Worm (Caenorhabditis elegans) whole organism, young adult: ENCODE measurements around the gene clc-29.

Experiments used
- B0261.1 ChIP-seq: sonication (generic microtip); optimal IDR thresholded peaks from 2 replicates; lab custom pipeline; 2016; ENCODE audit warnings: mild to moderate bottlenecking, missing genetic modification characterization, moderate library complexity, missing compliant biosample characterization
- B0336.3 ChIP-seq: fragments of 200-800 bp; sonication (Bioruptor generic); IDR thresholded peaks from 2 replicates; pipeline ENCODE4 v1.3.6; 2022; ENCODE audit warnings: missing genetic modification characterization, missing compliant biosample characterization
- C06A6.2 ChIP-seq: fragments of 200-800 bp; sonication (Bioruptor generic); conservative IDR thresholded peaks from 2 replicates; pipeline ENCODE4 v1.3.6; 2022; ENCODE audit warnings: missing genetic modification characterization, missing compliant biosample characterization
- F23B12.7 ChIP-seq: sonication (generic microtip); optimal IDR thresholded peaks from 2 replicates; lab custom pipeline; 2017; ENCODE audit warnings: missing genetic modification characterization, mild to moderate bottlenecking, missing compliant biosample characterization, antibody characterized with exemption, moderate library complexity; ENCODE audit not compliant: insufficient read depth
- F55B11.4 ChIP-seq: sonication (generic microtip); optimal IDR thresholded peaks from 2 replicates; lab custom pipeline; 2016; ENCODE audit warnings: missing compliant biosample characterization, missing genetic modification characterization, borderline replicate concordance; ENCODE audit not compliant: insufficient read depth
- F57C9.4 ChIP-seq: sonication (generic microtip); optimal IDR thresholded peaks from 2 replicates; lab custom pipeline; 2017; ENCODE audit warnings: mild to moderate bottlenecking, missing genetic modification characterization, missing compliant biosample characterization
- K11D2.4 ChIP-seq: fragments of 200-800 bp; sonication (Bioruptor generic); IDR thresholded peaks from 2 replicates; pipeline ENCODE4 v1.3.6; 2022; ENCODE audit warnings: missing genetic modification reagents, missing genetic modification characterization, missing compliant biosample characterization
- Y53G8AR.9 ChIP-seq: fragments of 200-800 bp; sonication (Bioruptor generic); conservative IDR thresholded peaks from 2 replicates; pipeline ENCODE4 v1.3.6; 2022; ENCODE audit warnings: missing genetic modification reagents, missing genetic modification characterization, missing compliant biosample characterization
- ZK185.1 ChIP-seq: sonication (generic microtip); optimal IDR thresholded peaks from 2 replicates; lab custom pipeline; 2016; ENCODE audit warnings: mild to moderate bottlenecking, missing genetic modification characterization, missing compliant biosample characterization; ENCODE audit not compliant: poor library complexity, severe bottlenecking
- ama-1 ChIP-seq, 3 experiments: fragments of 150-350 bp in 1 of 3; sonication (generic microtip) in 2 of 3; optimal IDR thresholded peaks; 2 replicates each; lab custom pipeline; 2014 to 2018; ENCODE audit warnings: missing biosample characterization in 2 of 3, missing genetic modification characterization in 2 of 3, missing genetic modification reagents in 2 of 3
- aptf-2 ChIP-seq: fragments of 200-800 bp; sonication (Bioruptor generic); conservative IDR thresholded peaks from 2 replicates; pipeline ENCODE4 v1.3.6; 2022; ENCODE audit warnings: missing genetic modification reagents, missing genetic modification characterization, missing compliant biosample characterization
- attf-6 ChIP-seq: fragments of 200-800 bp; sonication (Bioruptor generic); IDR thresholded peaks from 2 replicates; pipeline ENCODE4 v1.3.6; 2022; ENCODE audit warnings: missing genetic modification reagents, missing genetic modification characterization, missing compliant biosample characterization
- cebp-1 ChIP-seq, 2 experiments: fragments of 200-800 bp in 1 of 2; sonication (Bioruptor generic) in 1 of 2; sonication (generic microtip) in 1 of 2; IDR thresholded peaks in 1 of 2; optimal IDR thresholded peaks in 1 of 2; 2 replicates each; pipeline versions ENCODE4 v1.3.6 to Lab custom; 2017 to 2022; ENCODE audit warnings: missing compliant biosample characterization in 2 of 2, missing genetic modification characterization in 2 of 2, mild to moderate bottlenecking in 1 of 2, missing genetic modification reagents in 1 of 2, moderate library complexity in 1 of 2
- ceh-100 ChIP-seq: fragments of 200-800 bp; sonication (Bioruptor generic); IDR thresholded peaks from 2 replicates; pipeline ENCODE4 v1.3.6; 2022; ENCODE audit warnings: missing genetic modification reagents, missing genetic modification characterization, missing compliant biosample characterization
- ceh-58 ChIP-seq: fragments of 200-800 bp; sonication (Bioruptor generic); IDR thresholded peaks from 2 replicates; pipeline ENCODE4 v1.3.6; 2022; ENCODE audit warnings: missing genetic modification characterization, missing compliant biosample characterization
- ceh-79 ChIP-seq: sonication (generic microtip); optimal IDR thresholded peaks from 2 replicates; lab custom pipeline; 2017; ENCODE audit warnings: mild to moderate bottlenecking, missing genetic modification characterization, missing compliant biosample characterization
- ceh-91 ChIP-seq: fragments of 200-800 bp; sonication (Bioruptor generic); IDR thresholded peaks from 2 replicates; pipeline ENCODE4 v1.3.6; 2022; ENCODE audit warnings: missing genetic modification reagents, missing genetic modification characterization, missing compliant biosample characterization
- chd-7 ChIP-seq: sonication (generic microtip); optimal IDR thresholded peaks from 2 replicates; lab custom pipeline; 2016; ENCODE audit warnings: mild to moderate bottlenecking, missing genetic modification characterization, moderate library complexity, missing compliant biosample characterization
- dox-1 ChIP-seq: fragments of 200-800 bp; sonication (Bioruptor generic); IDR thresholded peaks from 2 replicates; pipeline ENCODE4 v1.3.6; 2022; ENCODE audit warnings: missing genetic modification reagents, missing genetic modification characterization, missing compliant biosample characterization
- dpl-1 ChIP-seq: fragments of 150-350 bp; optimal IDR thresholded peaks from 2 replicates; lab custom pipeline; 2014; ENCODE audit warnings: missing biosample characterization, missing genetic modification reagents, missing genetic modification characterization
- hrde-1 ChIP-seq: sonication (generic microtip); optimal IDR thresholded peaks from 2 replicates; lab custom pipeline; 2016; ENCODE audit warnings: missing genetic modification characterization, mild to moderate bottlenecking, missing compliant biosample characterization, moderate library complexity, missing genotype, missing genetic modification reagents, borderline replicate concordance
- let-607 ChIP-seq, 2 experiments: fragments of 200-800 bp in 1 of 2; sonication (Bioruptor generic) in 1 of 2; sonication (generic microtip) in 1 of 2; optimal IDR thresholded peaks; 2 replicates each; lab custom pipeline; 2016 to 2018; ENCODE audit warnings: mild to moderate bottlenecking in 2 of 2, missing compliant biosample characterization in 2 of 2, missing genetic modification characterization in 2 of 2, moderate library complexity in 2 of 2, missing genotype in 1 of 2
- lin-35 ChIP-seq, 3 experiments: fragments of 150-350 bp in 2 of 3; sonication (generic microtip) in 1 of 3; optimal IDR thresholded peaks; 2 replicates each; lab custom pipeline; 2014 to 2018; ENCODE audit warnings: missing biosample characterization in 3 of 3, missing genetic modification characterization in 3 of 3, missing genetic modification reagents in 3 of 3
- lin-54 ChIP-seq: fragments of 200-800 bp; sonication (Bioruptor generic); optimal IDR thresholded peaks from 2 replicates; lab custom pipeline; 2018; ENCODE audit warnings: mild to moderate bottlenecking, missing genetic modification characterization, missing compliant biosample characterization
- lsl-1 ChIP-seq: fragments of 200-800 bp; sonication (Bioruptor generic); optimal IDR thresholded peaks from 2 replicates; lab custom pipeline; 2018; ENCODE audit warnings: mild to moderate bottlenecking, missing genetic modification characterization, moderate library complexity, missing compliant biosample characterization
- madf-10 ChIP-seq: sonication (generic microtip); optimal IDR thresholded peaks from 2 replicates; lab custom pipeline; 2016; ENCODE audit warnings: mild to moderate bottlenecking, missing genetic modification characterization, missing compliant biosample characterization
- madf-3 ChIP-seq: fragments of 200-800 bp; sonication (Bioruptor generic); IDR thresholded peaks from 2 replicates; pipeline ENCODE4 v1.3.6; 2022; ENCODE audit warnings: missing genetic modification reagents, missing genetic modification characterization, missing compliant biosample characterization
- madf-6 ChIP-seq: fragments of 200-800 bp; sonication (Bioruptor generic); IDR thresholded peaks from 2 replicates; pipeline ENCODE4 v1.3.6; 2022; ENCODE audit warnings: missing genetic modification reagents, missing genetic modification characterization, missing compliant biosample characterization
- madf-8 ChIP-seq: fragments of 200-800 bp; sonication (Bioruptor generic); conservative IDR thresholded peaks from 2 replicates; pipeline ENCODE4 v1.3.6; 2022; ENCODE audit warnings: missing genetic modification reagents, missing genetic modification characterization, missing compliant biosample characterization
- mel-28 ChIP-seq: sonication (generic microtip); optimal IDR thresholded peaks from 2 replicates; lab custom pipeline; 2016; ENCODE audit warnings: borderline replicate concordance, mild to moderate bottlenecking, missing genetic modification characterization, missing compliant biosample characterization
- nfya-2 ChIP-seq: fragments of 200-800 bp; sonication (Bioruptor generic); IDR thresholded peaks from 2 replicates; pipeline ENCODE4 v1.3.6; 2022; ENCODE audit warnings: missing genetic modification reagents, missing genetic modification characterization, missing compliant biosample characterization
- nfyb-1 ChIP-seq: fragments of 200-800 bp; sonication (Bioruptor generic); IDR thresholded peaks from 2 replicates; pipeline ENCODE4 v1.3.6; 2022; ENCODE audit warnings: missing genetic modification reagents, missing genetic modification characterization, missing compliant biosample characterization
- nhr-120 ChIP-seq: fragments of 200-800 bp; sonication (Bioruptor generic); IDR thresholded peaks from 2 replicates; pipeline ENCODE4 v1.3.6; 2022; ENCODE audit warnings: missing genetic modification characterization, missing compliant biosample characterization
- nhr-179 ChIP-seq: sonication (generic microtip); optimal IDR thresholded peaks from 2 replicates; lab custom pipeline; 2016; ENCODE audit warnings: mild to moderate bottlenecking, missing genetic modification characterization, missing compliant biosample characterization
- pha-4 ChIP-seq: fragments of 150-350 bp; sonication (generic microtip); optimal IDR thresholded peaks from 2 replicates; lab custom pipeline; 2014; ENCODE audit warnings: missing biosample characterization, missing genetic modification reagents, missing genetic modification characterization
- rcor-1 ChIP-seq: fragments of 200-800 bp; sonication (Bioruptor generic); IDR thresholded peaks from 2 replicates; pipeline ENCODE4 v1.3.6; 2022; ENCODE audit warnings: missing genetic modification reagents, missing genetic modification characterization, missing compliant biosample characterization
- repo-1 ChIP-seq: sonication (generic microtip); optimal IDR thresholded peaks from 2 replicates; lab custom pipeline; 2017; ENCODE audit warnings: mild to moderate bottlenecking, missing genetic modification characterization, missing compliant biosample characterization
- rpc-1 ChIP-seq, 2 experiments: fragments of 150-350 bp in 1 of 2; sonication (generic microtip) in 1 of 2; optimal IDR thresholded peaks; 2 replicates each; lab custom pipeline; 2014 to 2018; ENCODE audit warnings: missing biosample characterization in 1 of 2, missing genetic modification characterization in 1 of 2, missing genetic modification reagents in 1 of 2, missing genotype in 1 of 2
- sea-2 ChIP-seq: fragments of 200-800 bp; sonication (Bioruptor generic); IDR thresholded peaks from 2 replicates; pipeline ENCODE4 v1.3.6; 2022; ENCODE audit warnings: missing genetic modification characterization, missing compliant biosample characterization
- snpc-1.1 ChIP-seq: sonication (generic microtip); optimal IDR thresholded peaks from 2 replicates; lab custom pipeline; 2017; ENCODE audit warnings: missing genetic modification characterization, mild to moderate bottlenecking, missing compliant biosample characterization, antibody characterized with exemption, moderate library complexity, missing genotype, missing genetic modification reagents; ENCODE audit not compliant: insufficient read depth
- tbp1 ChIP-seq: fragments of 200-800 bp; sonication (Bioruptor generic); optimal IDR thresholded peaks from 2 replicates; lab custom pipeline; 2018; ENCODE audit warnings: mild to moderate bottlenecking, missing genetic modification characterization, missing compliant biosample characterization
- tbx-9 ChIP-seq: sonication (generic microtip); optimal IDR thresholded peaks from 2 replicates; lab custom pipeline; 2016; ENCODE audit warnings: borderline replicate concordance, missing genetic modification characterization, inconsistent platforms, missing compliant biosample characterization

Gene clc-29

ce11 chrIII:8331211-8331610 is 16.5 kb downstream of the clc-29 start, which contains the start of gene iglr-2:
TSS of gene iglr-2 (minus strand) at chrIII:8331311.
- TF ChIP-seq pha-4 (tag; lab: Kevin White, UChicago) = no peak
- no peak for TF ChIP-seq K11D2.4 (GFP tag; lab: Robert Waterston, UW)
- no peak for TF ChIP-seq dpl-1 (GFP tag; lab: Kevin White, UChicago)

ce11 chrIII:8325574-8326513 is 21.9 kb downstream of the clc-29 start, which contains the start of gene ZC262.13:
TSS of gene ZC262.13 (plus strand) at chrIII:8326214.
- no peak for TF ChIP-seq K11D2.4 (GFP tag; lab: Robert Waterston, UW)
- TF ChIP-seq ama-1 (optimal IDR thresholded peaks at IDR 0.05; lab: Kevin White, UChicago) = no peak
- TF ChIP-seq ama-1 (GFP tag; optimal IDR thresholded peaks at IDR 0.05; lab: Kevin White, UChicago) = no peak
- TF ChIP-seq let-607 (tag; optimal IDR thresholded peaks at IDR 0.05; lab: Kevin White, UChicago) = peak in 1 of 2 experiments; percentile 42
- TF ChIP-seq F57C9.4 = no peak
- no peak for TF ChIP-seq ceh-58
- TF ChIP-seq snpc-1.1 = no peak
- no peak for TF ChIP-seq madf-8 (GFP tag; lab: Robert Waterston, UW)
- TF ChIP-seq lin-35 (GFP tag; optimal IDR thresholded peaks at IDR 0.05; lab: Kevin White, UChicago) = peak in 1 of 3 experiments; percentile 11
- TF ChIP-seq madf-10 (tag; lab: Kevin White, UChicago) = peak; percentile 2
- no peak for TF ChIP-seq tbp1 (GFP tag; lab: Kevin White, UChicago)
- TF ChIP-seq dox-1 = peak; percentile 7; the same call in 1 of the 2 replicates
- peak; percentile 34; the same call in 1 of the 2 replicates for TF ChIP-seq B0336.3 (GFP tag; lab: Robert Waterston, UW)
- no peak for TF ChIP-seq lsl-1
- no peak for TF ChIP-seq attf-6 (GFP tag; lab: Robert Waterston, UW)
- TF ChIP-seq ceh-100 (GFP tag; lab: Robert Waterston, UW) = no peak
- TF ChIP-seq nfyb-1 (GFP tag; lab: Robert Waterston, UW) = no peak
- TF ChIP-seq aptf-2 (GFP tag; lab: Robert Waterston, UW) = no peak
- TF ChIP-seq hrde-1 (tag; lab: Kevin White, UChicago) = no peak
- no peak for TF ChIP-seq chd-7
- no peak for TF ChIP-seq nhr-120 (GFP tag; lab: Robert Waterston, UW)
- no peak for TF ChIP-seq F55B11.4 (tag; lab: Kevin White, UChicago)
- no peak for TF ChIP-seq tbx-9 (tag; lab: Kevin White, UChicago)
- TF ChIP-seq Y53G8AR.9 (GFP tag; lab: Robert Waterston, UW) = 0 out of 2 replicates have a peak, but pooled peaks have one; percentile 52
- TF ChIP-seq ceh-79 (tag; lab: Kevin White, UChicago) = no peak
- TF ChIP-seq cebp-1 (GFP tag; IDR thresholded peaks at IDR 0.05; lab: Robert Waterston, UW) = peak; percentile 60; the same call in 1 of the 2 replicates
- peak; percentile 80 for TF ChIP-seq cebp-1 (tag; optimal IDR thresholded peaks at IDR 0.05; lab: Kevin White, UChicago)
- TF ChIP-seq C06A6.2 (GFP tag; lab: Robert Waterston, UW) = no peak
- TF ChIP-seq rpc-1 (optimal IDR thresholded peaks at IDR 0.05; lab: Kevin White, UChicago) = no peak
- no peak for TF ChIP-seq rpc-1 (tag; optimal IDR thresholded peaks at IDR 0.05; lab: Kevin White, UChicago)
- TF ChIP-seq sea-2 (GFP tag; lab: Robert Waterston, UW) = no peak
- TF ChIP-seq lin-54 (GFP tag; lab: Kevin White, UChicago) = peak; percentile 6
- no peak for TF ChIP-seq rcor-1
- TF ChIP-seq F23B12.7 (tag; lab: Kevin White, UChicago) = no peak
- no peak for TF ChIP-seq B0261.1
- no peak for TF ChIP-seq repo-1 (tag; lab: Kevin White, UChicago)
- no peak for TF ChIP-seq madf-3 (GFP tag; lab: Robert Waterston, UW)
- no peak for TF ChIP-seq ceh-91
- no peak for TF ChIP-seq mel-28 (tag; lab: Kevin White, UChicago)
- TF ChIP-seq ZK185.1 = no peak
- no peak for TF ChIP-seq nfya-2 (GFP tag; lab: Robert Waterston, UW)
- TF ChIP-seq madf-6 (GFP tag; lab: Robert Waterston, UW) = no peak
- no peak for TF ChIP-seq nhr-179 (tag; lab: Kevin White, UChicago)
